Fruit fly (Drosophila melanogaster) whole organism, embryonic: Measurements from ENCODE around the gene Cnot4.

Experiments
- CG10431 ChIP-seq: fragments of 200-800 bp; sonication (Bioruptor generic); optimal IDR thresholded peaks from 3 replicates; lab custom pipeline; 2018; ENCODE audit warnings: missing biosample characterization, mild to moderate bottlenecking, missing genetic modification characterization
- CG17802 ChIP-seq: fragments of 200-800 bp; sonication (Bioruptor generic); optimal IDR thresholded peaks from 2 replicates; lab custom pipeline; 2018; ENCODE audit warnings: missing biosample characterization, mild to moderate bottlenecking, missing genetic modification characterization, moderate library complexity
- CG6765 ChIP-seq: fragments of 200-800 bp; sonication (Bioruptor generic); optimal IDR thresholded peaks from 3 replicates; lab custom pipeline; 2017; ENCODE audit warnings: missing biosample characterization, mild to moderate bottlenecking, missing genetic modification characterization
- Xrp1 ChIP-seq: fragments of 200-800 bp; sonication (Bioruptor generic); IDR thresholded peaks from 2 replicates; pipeline ENCODE4 v1.3.6; 2022; ENCODE audit warnings: missing biosample characterization, missing genetic modification characterization

DNA sequence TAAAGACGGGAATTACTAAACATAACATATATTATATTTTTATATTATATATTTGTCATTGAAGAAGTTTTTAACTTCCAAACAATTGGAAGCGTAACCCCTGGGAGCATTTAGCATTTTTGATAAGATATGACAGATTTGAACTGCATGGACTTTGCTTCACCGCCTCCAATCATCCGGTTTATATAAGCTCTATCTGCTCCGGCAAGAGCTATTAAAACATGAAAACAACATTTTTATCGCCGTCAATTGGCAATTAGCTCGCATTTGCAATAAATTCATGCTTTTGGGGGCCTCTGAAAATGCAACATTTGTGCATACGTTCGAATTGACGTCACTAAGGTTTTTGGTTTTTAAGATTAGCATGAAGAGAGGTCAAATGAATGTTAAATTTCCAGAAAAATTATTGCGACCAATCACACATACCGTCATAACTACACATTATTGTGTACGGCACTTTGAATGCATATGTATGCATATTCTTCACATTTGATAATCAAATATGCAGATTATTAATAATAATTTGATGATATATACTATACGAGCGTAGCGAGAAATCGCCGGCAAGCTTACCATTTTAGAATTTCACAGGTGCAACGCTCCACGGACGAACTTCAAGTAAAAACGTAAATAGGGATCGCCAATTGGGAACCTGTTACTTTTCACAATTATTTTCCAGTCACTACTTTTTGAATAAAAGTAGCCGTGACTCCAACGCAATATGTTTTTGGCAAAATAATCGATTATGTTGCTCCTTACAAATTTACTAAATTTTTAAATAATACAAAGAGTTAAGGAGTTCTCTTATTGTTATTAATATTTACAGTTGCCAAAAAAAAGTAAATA, 651 bp upstream of the Cnot4 start, which contains the start of gene Mdh1:
- TF ChIP-seq CG10431: no peak
- TF ChIP-seq CG17802: no peak
- no peak for TF ChIP-seq CG6765 (GFP tag; lab: Kevin White, UChicago)
- no peak for TF ChIP-seq Xrp1 (GFP tag; lab: Robert Waterston, UW)
